Worm (Caenorhabditis elegans): Measurements from ENCODE around the gene ugt-20.
"Not testable (repeated sequence)": the region's sequence is repeated elsewhere in the genome, so short reads cannot be mapped to it uniquely, and the experiment has no call there.

Gene ugt-20

DNA sequence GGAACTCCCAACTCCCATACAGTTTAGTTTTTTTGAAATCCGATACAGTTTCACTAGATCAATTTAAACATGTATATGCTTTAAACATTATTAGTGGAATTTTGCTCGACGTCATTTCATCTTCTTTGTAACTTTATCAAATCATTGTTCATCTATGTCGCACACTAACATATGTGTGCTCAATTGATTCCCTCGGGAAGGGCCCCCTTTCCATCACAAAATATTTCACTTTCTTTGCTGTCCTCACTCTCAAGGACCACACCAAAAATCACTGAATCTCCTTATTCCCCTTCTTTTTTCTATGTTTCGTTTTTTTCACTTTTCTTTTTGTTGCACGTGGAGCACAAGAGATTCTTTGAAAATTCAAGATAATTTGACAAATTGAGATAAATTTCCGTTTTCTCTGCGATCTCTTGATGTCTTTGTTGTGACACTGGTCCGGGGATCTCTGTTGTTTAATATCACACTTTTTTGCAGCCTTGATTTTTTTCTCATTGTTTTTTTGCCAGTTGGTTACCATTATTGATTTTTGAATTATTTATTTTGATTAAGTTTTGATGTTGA, 36.2 kb downstream of the ugt-20 start:
- no peak for TF ChIP-seq nhr-42 (GFP tag; IDR thresholded peaks at IDR 0.05)
- TF ChIP-seq lin-39 (tag; optimal IDR thresholded peaks at IDR 0.05): no peak
- TF ChIP-seq aha-1 (tag): peak; percentile 5
- peak in 1 of 2 experiments; percentile 69 for TF ChIP-seq unc-62 (GFP tag; optimal IDR thresholded peaks at IDR 0.05 in 1 of 2)
- TF ChIP-seq unc-62 (tag; optimal IDR thresholded peaks at IDR 0.05): no peak
- no peak for TF ChIP-seq nhr-10 (tag; optimal IDR thresholded peaks at IDR 0.05)
- no peak for TF ChIP-seq mdt-29 (GFP tag; IDR thresholded peaks at IDR 0.05)

DNA sequence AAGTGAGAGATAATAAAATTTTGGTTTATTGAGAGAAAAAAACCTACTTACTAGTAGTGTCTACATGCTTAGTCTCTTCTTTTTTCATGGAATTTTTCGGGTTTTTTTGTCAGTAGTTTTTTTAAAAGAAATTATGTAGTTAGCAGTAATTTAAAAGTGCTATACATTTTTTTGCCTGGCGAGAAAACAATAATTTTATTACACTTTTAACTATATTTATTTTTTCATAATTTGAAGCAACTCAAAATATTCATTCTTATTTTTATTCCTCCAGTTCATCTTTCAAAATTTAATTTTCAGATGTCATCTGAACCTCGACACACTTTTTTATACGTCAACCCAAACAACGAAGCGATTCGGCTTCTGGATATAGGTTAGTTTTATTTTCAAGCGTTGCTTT, 42.7 kb downstream of the ugt-20 start, which contains the start of gene kcc-2:
TSS of gene kcc-2 (plus strand) at position 301 of the 400 bp plus-strand sequence.
- TF ChIP-seq arid-1 (GFP tag; conservative IDR thresholded peaks at IDR 0.05): no peak
- no peak for TF ChIP-seq nhr-25 (tag; optimal IDR thresholded peaks at IDR 0.05; ENCODE audit: borderline replicate concordance, insufficient read depth)
- TF ChIP-seq ceh-62 (tag; optimal IDR thresholded peaks at IDR 0.05): no peak
- TF ChIP-seq lin-29 (GFP tag; IDR thresholded peaks at IDR 0.05): no peak
- TF ChIP-seq nhr-237 (tag; optimal IDR thresholded peaks at IDR 0.05): no peak
- TF ChIP-seq Y5F2A.4 (GFP tag; optimal IDR thresholded peaks at IDR 0.05): no peak
- TF ChIP-seq nhr-77 (tag; optimal IDR thresholded peaks at IDR 0.05): no peak
- TF ChIP-seq mxl-3 (GFP tag; optimal IDR thresholded peaks at IDR 0.05): no peak
- TF ChIP-seq unc-62 (GFP tag; optimal IDR thresholded peaks at IDR 0.05 in 1 of 2): no peak
- no peak for TF ChIP-seq unc-62 (tag; optimal IDR thresholded peaks at IDR 0.05)
- no peak for TF ChIP-seq Y105C5A.15 (GFP tag; IDR thresholded peaks at IDR 0.05)
- TF ChIP-seq hmg-1.1 (GFP tag; IDR thresholded peaks at IDR 0.05): no peak
- TF ChIP-seq hlh-30 (tag; optimal IDR thresholded peaks at IDR 0.05; ENCODE audit: insufficient read depth): no peak
- no peak for TF ChIP-seq lim-7 (GFP tag; IDR thresholded peaks at IDR 0.05)
- no peak for TF ChIP-seq daf-8 (GFP tag; IDR thresholded peaks at IDR 0.05)

ce11 chrIV:6035113-6035512, 48.3 kb downstream of the ugt-20 start:
- no peak for TF ChIP-seq lim-7 (GFP tag; IDR thresholded peaks at IDR 0.05)
- TF ChIP-seq gei-8 (GFP tag; optimal IDR thresholded peaks at IDR 0.05): no peak
- TF ChIP-seq unc-62 (GFP tag; optimal IDR thresholded peaks at IDR 0.05 in 1 of 2): peak in 1 of 2 experiments; percentile 66
- TF ChIP-seq unc-62 (tag; optimal IDR thresholded peaks at IDR 0.05): no peak
- TF ChIP-seq mdl-1 (tag; optimal IDR thresholded peaks at IDR 0.05): no peak
- TF ChIP-seq lin-39 (tag; optimal IDR thresholded peaks at IDR 0.05): no peak

DNA sequence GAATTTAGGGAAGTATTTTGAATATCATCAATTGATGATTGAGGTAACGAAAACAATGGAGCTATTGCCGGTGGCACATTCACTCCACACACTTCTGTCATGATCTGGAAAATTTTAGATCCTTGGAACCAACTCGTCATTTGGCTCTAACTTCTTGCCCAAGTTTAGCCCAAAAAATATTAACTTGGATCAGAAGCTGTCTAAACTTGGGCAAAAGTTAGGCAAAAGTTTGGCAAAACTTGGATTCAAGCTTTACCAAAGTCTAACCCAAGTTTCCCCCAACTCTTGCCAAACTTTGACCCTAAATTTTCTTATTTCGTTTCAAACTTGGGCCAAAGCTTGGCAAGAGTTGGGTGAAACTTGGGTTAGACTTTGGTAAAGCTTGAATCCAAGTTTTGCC, 49.9 kb downstream of the ugt-20 start, which contains the start of gene pqn-22:
TSS of gene pqn-22 (minus strand) at position 101 of the 400 bp plus-strand sequence.
- TF ChIP-seq dmd-9 (GFP tag; IDR thresholded peaks at IDR 0.05); skn-1 (tag; optimal IDR thresholded peaks at IDR 0.05); hif-1 (tag; optimal IDR thresholded peaks at IDR 0.05): not testable (repeated sequence)

ce11 chrIV:6032413-6032812, 51.0 kb downstream of the ugt-20 start:
- TF ChIP-seq D1046.2 (GFP tag; IDR thresholded peaks at IDR 0.05) (no peak), daf-12 (tag; optimal IDR thresholded peaks at IDR 0.05) (no peak), ceh-28 (tag; optimal IDR thresholded peaks at IDR 0.05) (no peak), vab-7 (GFP tag; IDR thresholded peaks at IDR 0.05) (no peak), ceh-44 (GFP tag; IDR thresholded peaks at IDR 0.05) (no peak), Y105C5A.15 (GFP tag; IDR thresholded peaks at IDR 0.05) (no peak), snpc-1.2 (GFP tag; IDR thresholded peaks at IDR 0.05) (no peak), nhr-77 (tag; optimal IDR thresholded peaks at IDR 0.05) (no peak), gei-8 (GFP tag; optimal IDR thresholded peaks at IDR 0.05) (no peak), T26A8.4 (GFP tag; IDR thresholded peaks at IDR 0.05) (no peak), zfp-2 (tag; optimal IDR thresholded peaks at IDR 0.05) (no peak), nhr-25 (tag; optimal IDR thresholded peaks at IDR 0.05; ENCODE audit: borderline replicate concordance, insufficient read depth) (no peak), ceh-62 (tag; optimal IDR thresholded peaks at IDR 0.05) (no peak), mxl-3 (GFP tag; optimal IDR thresholded peaks at IDR 0.05) (no peak), mdt-29 (GFP tag; IDR thresholded peaks at IDR 0.05) (no peak), attf-4 (tag; optimal IDR thresholded peaks at IDR 0.05) (no peak), lir-3 (tag; optimal IDR thresholded peaks at IDR 0.05) (no peak), ZK546.5 (tag; optimal IDR thresholded peaks at IDR 0.05) (no peak)

Measured in whole organism, L4 larva.